Worm (Caenorhabditis elegans) whole organism, L3 larva: ENCODE measurements around the gene daf-15.

Experiments
- aly-2 ChIP-seq: fragments of 150-350 bp; optimal IDR thresholded peaks from 2 replicates; lab custom pipeline; 2014; ENCODE audit warnings: missing biosample characterization, missing genetic modification characterization
- jun-1 ChIP-seq: fragments of 150-350 bp; optimal IDR thresholded peaks from 2 replicates; lab custom pipeline; 2014; ENCODE audit warnings: missing biosample characterization, missing genetic modification reagents, missing genetic modification characterization
- mdl-1 ChIP-seq: fragments of 150-350 bp; optimal IDR thresholded peaks from 2 replicates; lab custom pipeline; 2014; ENCODE audit warnings: missing biosample characterization, missing genetic modification characterization
- nfya-1 ChIP-seq: sonication (generic microtip); optimal IDR thresholded peaks from 2 replicates; lab custom pipeline; 2017; ENCODE audit warnings: missing genetic modification characterization, mild to moderate bottlenecking, missing compliant biosample characterization, antibody characterized with exemption, moderate library complexity; ENCODE audit not compliant: insufficient read depth
- nhr-11 ChIP-seq: fragments of 150-350 bp; optimal IDR thresholded peaks from 2 replicates; lab custom pipeline; 2014; ENCODE audit warnings: missing biosample characterization, missing genetic modification characterization
- nhr-237 ChIP-seq: fragments of 150-350 bp; optimal IDR thresholded peaks from 2 replicates; lab custom pipeline; 2014; ENCODE audit warnings: missing biosample characterization, missing genetic modification characterization
- nhr-77 ChIP-seq: fragments of 150-350 bp; optimal IDR thresholded peaks from 2 replicates; lab custom pipeline; 2014; ENCODE audit warnings: missing biosample characterization, missing genetic modification characterization
- pha-4 ChIP-seq: fragments of 150-350 bp; optimal IDR thresholded peaks from 2 replicates; lab custom pipeline; 2014; ENCODE audit warnings: missing biosample characterization, missing genetic modification reagents, missing genetic modification characterization
- tbx-2 ChIP-seq: sonication (generic microtip); optimal IDR thresholded peaks from 2 replicates; lab custom pipeline; 2016; ENCODE audit warnings: mild to moderate bottlenecking, missing genetic modification characterization, missing compliant biosample characterization
- unc-39 ChIP-seq: sonication (generic microtip); optimal IDR thresholded peaks from 4 replicates; lab custom pipeline; 2017; ENCODE audit warnings: missing biosample characterization, missing genetic modification characterization

DNA sequence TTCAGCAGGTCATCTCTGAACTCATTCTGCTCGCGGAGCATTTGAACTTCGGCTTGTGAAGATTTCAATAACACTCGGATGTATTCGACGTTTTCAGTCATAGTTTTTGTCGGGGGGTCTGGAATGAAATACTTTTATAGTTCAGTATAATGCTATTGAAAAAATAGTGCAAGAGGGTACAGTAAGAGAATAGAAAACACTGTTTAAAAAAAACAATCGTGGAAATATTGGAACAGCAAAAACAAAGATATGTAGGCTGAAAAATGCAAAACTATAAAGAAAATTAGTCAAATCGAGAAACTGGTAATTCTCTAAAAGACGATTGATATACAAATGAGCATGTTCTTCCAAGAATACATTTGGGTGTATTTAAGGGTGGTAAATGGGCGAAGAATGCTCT lies 22.0 kb downstream of the daf-15 start, which contains the start of gene F56D5.5:
- TF ChIP-seq aly-2: no peak
- no peak for TF ChIP-seq nfya-1
- no peak for TF ChIP-seq nhr-237 (tag; lab: Kevin White, UChicago)
- TF ChIP-seq nhr-11 (tag; lab: Kevin White, UChicago): no peak
- no peak for TF ChIP-seq unc-39 (tag; lab: Kevin White, UChicago)
- no peak for TF ChIP-seq jun-1 (tag; lab: Kevin White, UChicago)
- TF ChIP-seq pha-4: no peak
- TF ChIP-seq nhr-77 (tag; lab: Kevin White, UChicago): no peak
- no peak for TF ChIP-seq mdl-1
- TF ChIP-seq tbx-2: no peak
